Fruit fly (Drosophila melanogaster) whole organism, embryonic: ENCODE results near the gene Sil1.

Experiments
- Blimp-1 ChIP-seq: fragments of 200-800 bp; sonication (Bioruptor generic); optimal IDR thresholded peaks from 3 replicates; lab custom pipeline; 2018; ENCODE audit warnings: missing biosample characterization, missing genetic modification characterization, mild to moderate bottlenecking, moderate library complexity, missing genetic modification reagents
- C15 ChIP-seq: fragments of 200-800 bp; sonication (Bioruptor generic); IDR thresholded peaks from 3 replicates; pipeline ENCODE4 v1.3.6; 2022; ENCODE audit warnings: missing biosample characterization, missing genetic modification characterization
- CG12236 ChIP-seq: fragments of 200-800 bp; sonication (Bioruptor generic); optimal IDR thresholded peaks from 2 replicates; lab custom pipeline; 2016; ENCODE audit warnings: missing biosample characterization, missing genetic modification characterization
- CG13287 ChIP-seq: fragments of 200-800 bp; sonication (Bioruptor generic); IDR thresholded peaks from 2 replicates; pipeline ENCODE4 v1.3.6; 2022; ENCODE audit warnings: missing biosample characterization, missing genetic modification characterization; ENCODE audit not compliant: partially characterized antibody
- CG14014 ChIP-seq: fragments of 200-800 bp; sonication (Bioruptor generic); IDR thresholded peaks from 2 replicates; pipeline ENCODE4 v1.3.6; 2022; ENCODE audit warnings: missing biosample characterization, missing genetic modification characterization
- CG14667 ChIP-seq: fragments of 200-800 bp; sonication (Bioruptor generic); IDR thresholded peaks from 2 replicates; pipeline ENCODE4 v1.3.6; 2022; ENCODE audit warnings: missing biosample characterization, missing genetic modification characterization
- CG16863 ChIP-seq: fragments of 200-800 bp; sonication (Bioruptor generic); optimal IDR thresholded peaks from 3 replicates; lab custom pipeline; 2016; ENCODE audit warnings: missing biosample characterization, missing genetic modification characterization
- CG17328 ChIP-seq: fragments of 200-800 bp; sonication (Bioruptor generic); IDR thresholded peaks from 2 replicates; pipeline ENCODE4 v1.3.6; 2022; ENCODE audit warnings: missing biosample characterization, missing genetic modification characterization
- CG18262 ChIP-seq: fragments of 200-800 bp; optimal IDR thresholded peaks from 3 replicates; lab custom pipeline; 2019; ENCODE audit warnings: missing biosample characterization, mild to moderate bottlenecking, missing genetic modification characterization, moderate library complexity
- CG2129 ChIP-seq: fragments of 200-800 bp; sonication (Bioruptor generic); IDR thresholded peaks from 2 replicates; pipeline ENCODE4 v1.3.6; 2022; ENCODE audit warnings: missing biosample characterization, missing genetic modification characterization; ENCODE audit not compliant: partially characterized antibody
- CG3407 ChIP-seq: fragments of 200-800 bp; sonication (Bioruptor generic); optimal IDR thresholded peaks from 2 replicates; lab custom pipeline; 2018; ENCODE audit warnings: missing biosample characterization, mild to moderate bottlenecking, missing genetic modification characterization
- CG6791 ChIP-seq: fragments of 200-800 bp; sonication (Bioruptor generic); IDR thresholded peaks from 3 replicates; pipeline ENCODE4 v1.3.6; 2022; ENCODE audit warnings: missing biosample characterization, missing genetic modification characterization; ENCODE audit not compliant: partially characterized antibody
- CG7556 ChIP-seq: fragments of 200-800 bp; sonication (Bioruptor generic); optimal IDR thresholded peaks from 2 replicates; lab custom pipeline; 2017; ENCODE audit warnings: missing biosample characterization, mild to moderate bottlenecking, missing genetic modification characterization
- CG7745 ChIP-seq: fragments of 200-800 bp; sonication (Bioruptor generic); optimal IDR thresholded peaks from 2 replicates; lab custom pipeline; 2018; ENCODE audit warnings: missing biosample characterization, mild to moderate bottlenecking, missing genetic modification characterization, moderate library complexity
- CG8089 ChIP-seq: fragments of 200-800 bp; sonication (Bioruptor generic); optimal IDR thresholded peaks from 3 replicates; lab custom pipeline; 2016; ENCODE audit warnings: missing biosample characterization, missing genetic modification characterization
- CG8478 ChIP-seq: fragments of >200 bp; optimal IDR thresholded peaks from 2 replicates; lab custom pipeline; 2018
- CG9817 ChIP-seq: fragments of 200-800 bp; sonication (Bioruptor generic); optimal IDR thresholded peaks from 2 replicates; lab custom pipeline; 2018; ENCODE audit warnings: missing biosample characterization, mild to moderate bottlenecking, missing genetic modification characterization, moderate library complexity
- CG9932 ChIP-seq: fragments of 200-800 bp; sonication (Bioruptor generic); IDR thresholded peaks from 2 replicates; pipeline ENCODE4 v1.3.6; 2022; ENCODE audit warnings: missing biosample characterization, missing genetic modification characterization
- CrebB ChIP-seq: fragments of 200-800 bp; sonication (Bioruptor generic); optimal IDR thresholded peaks from 3 replicates; lab custom pipeline; 2018; ENCODE audit warnings: missing biosample characterization, mild to moderate bottlenecking, missing genetic modification characterization
- Dad ChIP-seq: fragments of 200-800 bp; sonication (Bioruptor generic); optimal IDR thresholded peaks from 3 replicates; lab custom pipeline; 2016; ENCODE audit warnings: missing biosample characterization, missing genetic modification characterization
- Dek ChIP-seq: fragments of 200-800 bp; sonication (Bioruptor generic); optimal IDR thresholded peaks from 3 replicates; lab custom pipeline; 2019; ENCODE audit warnings: missing biosample characterization, mild to moderate bottlenecking, missing genetic modification characterization, moderate library complexity
- Gsc ChIP-seq: fragments of 200-800 bp; sonication (Bioruptor generic); IDR thresholded peaks from 2 replicates; pipeline ENCODE4 v1.3.6; 2022; ENCODE audit warnings: missing biosample characterization, missing genetic modification characterization
- H2.0 ChIP-seq: fragments of 200-800 bp; sonication (Bioruptor generic); IDR thresholded peaks from 2 replicates; pipeline ENCODE4 v1.3.6; 2022; ENCODE audit warnings: missing biosample characterization, missing genetic modification characterization
- HLH4C ChIP-seq: fragments of 200-800 bp; sonication (Bioruptor generic); IDR thresholded peaks from 3 replicates; pipeline ENCODE4 v1.3.6; 2022; ENCODE audit warnings: missing biosample characterization, missing genetic modification characterization; ENCODE audit not compliant: partially characterized antibody
- Hmx ChIP-seq: fragments of 200-800 bp; sonication (Bioruptor generic); optimal IDR thresholded peaks from 2 replicates; lab custom pipeline; 2016; ENCODE audit warnings: missing biosample characterization, missing genetic modification characterization
- Hr3 ChIP-seq: fragments of 200-800 bp; sonication (Bioruptor generic); optimal IDR thresholded peaks from 3 replicates; lab custom pipeline; 2016; ENCODE audit warnings: missing biosample characterization, missing genetic modification characterization
- Hr78 ChIP-seq, 2 experiments: fragments of 200-800 bp in 1 of 2; fragments of >200 bp in 1 of 2; sonication (Bioruptor generic) in 1 of 2; optimal IDR thresholded peaks; 2 replicates each; lab custom pipeline; 2017 to 2019; ENCODE audit warnings: missing biosample characterization in 2 of 2, missing genetic modification characterization in 2 of 2, mild to moderate bottlenecking in 1 of 2, moderate library complexity in 1 of 2
- Jarid2 ChIP-seq: fragments of 200-800 bp; sonication (Bioruptor generic); optimal IDR thresholded peaks from 3 replicates; lab custom pipeline; 2017; ENCODE audit warnings: mild to moderate bottlenecking, missing biosample characterization, missing genetic modification reagents, missing genetic modification characterization
- Lhr ChIP-seq: fragments of 200-800 bp; sonication (Bioruptor generic); optimal IDR thresholded peaks from 3 replicates; lab custom pipeline; 2017; ENCODE audit warnings: mild to moderate bottlenecking, missing biosample characterization, missing genetic modification reagents, missing genetic modification characterization
- Max ChIP-seq: fragments of 200-800 bp; sonication (Bioruptor generic); optimal IDR thresholded peaks from 2 replicates; lab custom pipeline; 2016; ENCODE audit warnings: missing biosample characterization, mild to moderate bottlenecking, missing genetic modification characterization
- Myb ChIP-seq: fragments of 200-800 bp; sonication (Bioruptor generic); optimal IDR thresholded peaks from 2 replicates; lab custom pipeline; 2016; ENCODE audit warnings: missing biosample characterization, missing genetic modification characterization
- NK7.1 ChIP-seq: fragments of 200-800 bp; sonication (Bioruptor generic); optimal IDR thresholded peaks from 3 replicates; lab custom pipeline; 2016; ENCODE audit warnings: missing biosample characterization, missing genetic modification characterization
- YL-1 ChIP-seq: fragments of 200-800 bp; sonication (Bioruptor generic); optimal IDR thresholded peaks from 3 replicates; lab custom pipeline; 2017; ENCODE audit warnings: missing biosample characterization, mild to moderate bottlenecking, missing genetic modification characterization
- ac ChIP-seq: fragments of 200-800 bp; sonication (Bioruptor generic); optimal IDR thresholded peaks from 3 replicates; lab custom pipeline; 2017; ENCODE audit warnings: missing biosample characterization, mild to moderate bottlenecking, missing genetic modification characterization
- amos ChIP-seq: fragments of 200-800 bp; sonication (Bioruptor generic); IDR thresholded peaks from 2 replicates; pipeline ENCODE4 v1.3.6; 2022; ENCODE audit warnings: missing biosample characterization, missing genetic modification characterization; ENCODE audit not compliant: partially characterized antibody
- az2 ChIP-seq: fragments of 200-800 bp; sonication (Bioruptor generic); optimal IDR thresholded peaks from 3 replicates; lab custom pipeline; 2016; ENCODE audit warnings: missing biosample characterization, missing genetic modification characterization
- chn ChIP-seq: fragments of 200-800 bp; sonication (Bioruptor generic); optimal IDR thresholded peaks from 2 replicates; lab custom pipeline; 2016; ENCODE audit warnings: missing biosample characterization, missing genetic modification characterization
- corto ChIP-seq: fragments of 200-800 bp; sonication (Bioruptor generic); optimal IDR thresholded peaks from 2 replicates; lab custom pipeline; 2016; ENCODE audit warnings: missing biosample characterization, mild to moderate bottlenecking, missing genetic modification characterization, moderate library complexity
- dimm ChIP-seq: fragments of 200-800 bp; sonication (Bioruptor generic); IDR thresholded peaks from 2 replicates; pipeline ENCODE4 v1.3.6; 2022; ENCODE audit warnings: missing biosample characterization, missing genetic modification characterization
- exex ChIP-seq: fragments of 200-800 bp; sonication (Bioruptor generic); optimal IDR thresholded peaks from 4 replicates; lab custom pipeline; 2018; ENCODE audit warnings: missing biosample characterization, mild to moderate bottlenecking, missing genetic modification characterization, moderate library complexity
- grau ChIP-seq: fragments of 200-800 bp; optimal IDR thresholded peaks from 3 replicates; lab custom pipeline; 2019; ENCODE audit warnings: missing biosample characterization, mild to moderate bottlenecking, missing genetic modification characterization, moderate library complexity
- gsb-n ChIP-seq: fragments of 200-800 bp; sonication (Bioruptor generic); optimal IDR thresholded peaks from 3 replicates; lab custom pipeline; 2018; ENCODE audit warnings: missing biosample characterization, mild to moderate bottlenecking, missing genetic modification characterization
- hb ChIP-seq: fragments of 200-800 bp; sonication (Bioruptor generic); IDR thresholded peaks from 3 replicates; pipeline ENCODE4 v1.3.6; 2022; ENCODE audit warnings: missing biosample characterization, missing genetic modification characterization; ENCODE audit not compliant: partially characterized antibody
- insv ChIP-seq, 2 experiments: fragments of 200-800 bp; sonication (Bioruptor generic); optimal IDR thresholded peaks; 3 replicates each; lab custom pipeline; 2016 to 2018; ENCODE audit warnings: missing biosample characterization in 2 of 2, missing genetic modification characterization in 2 of 2
- ro ChIP-seq: fragments of 200-800 bp; sonication (Bioruptor generic); IDR thresholded peaks from 2 replicates; pipeline ENCODE4 v1.3.6; 2022; ENCODE audit warnings: missing biosample characterization, missing genetic modification characterization
- sc ChIP-seq, 3 experiments: fragments of >200 bp in 2 of 3; fragments of 200-800 bp in 1 of 3; sonication (Bioruptor generic) in 1 of 3; optimal IDR thresholded peaks; 2 replicates in 2 of 3; 3 replicates in 1 of 3; lab custom pipeline; 2017; ENCODE audit warnings: mild to moderate bottlenecking in 1 of 3, missing biosample characterization in 1 of 3, missing genetic modification characterization in 1 of 3, missing genetic modification reagents in 1 of 3
- schlank ChIP-seq: fragments of 200-800 bp; sonication (Bioruptor generic); optimal IDR thresholded peaks from 2 replicates; lab custom pipeline; 2018; ENCODE audit warnings: missing biosample characterization, mild to moderate bottlenecking, missing genetic modification characterization
- sens-2 ChIP-seq: fragments of 200-800 bp; sonication (Bioruptor generic); IDR thresholded peaks from 2 replicates; pipeline ENCODE4 v1.3.6; 2022; ENCODE audit warnings: missing biosample characterization, missing genetic modification characterization
- vfl ChIP-seq: fragments of 200-800 bp; sonication (Bioruptor generic); optimal IDR thresholded peaks from 2 replicates; lab custom pipeline; 2016; ENCODE audit warnings: missing biosample characterization, missing genetic modification characterization
- zen ChIP-seq: fragments of 200-800 bp; sonication (Bioruptor generic); optimal IDR thresholded peaks from 3 replicates; lab custom pipeline; 2018; ENCODE audit warnings: missing biosample characterization, mild to moderate bottlenecking, missing genetic modification characterization, moderate library complexity

The Sil1 gene

dm6 chr3R:25193726-25194204 is 41.6 kb downstream of the Sil1 start, which contains the start of gene lobo (continued):
- TF ChIP-seq CG13287 (GFP tag; lab: Robert Waterston, UW) (peak; percentile 34; the same call in 1 of the 2 replicates), amos (GFP tag; lab: Robert Waterston, UW) (peak; percentile 54), Max (GFP tag; lab: Kevin White, UChicago) (no peak), Hr78 (GFP tag; optimal IDR thresholded peaks at IDR 0.05; lab: Kevin White, UChicago) (no peak), Myb (GFP tag; lab: Kevin White, UChicago) (peak; percentile 98), CG8478 (peak; percentile 91), corto (GFP tag; lab: Kevin White, UChicago) (no peak), hb (GFP tag; lab: Robert Waterston, UW) (no peak), Dek (tag; lab: Kevin White, UChicago) (peak; percentile 47), chn (peak; percentile 8), Hmx (no peak), HLH4C (no peak), ac (GFP tag; lab: Kevin White, UChicago) (no peak), grau (peak; percentile 66), CG14667 (GFP tag; lab: Robert Waterston, UW) (no peak), CG8089 (GFP tag; lab: Kevin White, UChicago) (peak; percentile 69), CG9817 (tag; lab: Kevin White, UChicago) (peak; percentile 75), Jarid2 (GFP tag; lab: Kevin White, UChicago) (peak; percentile 51), gsb-n (tag; lab: Kevin White, UChicago) (peak; percentile 28), CG7556 (GFP tag; lab: Kevin White, UChicago) (peak; percentile 32), exex (tag; lab: Kevin White, UChicago) (no peak), Gsc (GFP tag; lab: Robert Waterston, UW) (no peak), Lhr (GFP tag; lab: Kevin White, UChicago) (peak; percentile 82), NK7.1 (GFP tag; lab: Kevin White, UChicago) (peak; percentile 69), sens-2 (peak; percentile 75), CG16863 (GFP tag; lab: Kevin White, UChicago) (peak; percentile 0), CrebB (tag; lab: Kevin White, UChicago) (peak; percentile 73), CG7745 (tag; lab: Kevin White, UChicago) (no peak), az2 (peak; percentile 35), CG12236 (GFP tag; lab: Kevin White, UChicago) (peak; percentile 56), CG17328 (GFP tag; lab: Robert Waterston, UW) (peak; percentile 78), Hr3 (GFP tag; lab: Kevin White, UChicago) (peak; percentile 65), C15 (GFP tag; lab: Robert Waterston, UW) (no peak), dimm (GFP tag; lab: Robert Waterston, UW) (peak; percentile 53; the same call in 1 of the 2 replicates), CG2129 (GFP tag; lab: Robert Waterston, UW) (no peak), Dad (GFP tag; lab: Kevin White, UChicago) (peak; percentile 30), YL-1 (GFP tag; lab: Kevin White, UChicago) (peak; percentile 4), vfl (GFP tag; lab: Kevin White, UChicago) (no peak), CG14014 (GFP tag; lab: Robert Waterston, UW) (peak; percentile 78), sc (optimal IDR thresholded peaks at IDR 0.05; lab: Kevin White, UChicago) (no peak), sc (GFP tag; optimal IDR thresholded peaks at IDR 0.05; lab: Kevin White, UChicago) (peak; percentile 35), insv (GFP tag; optimal IDR thresholded peaks at IDR 0.05; lab: Kevin White, UChicago) (peak; percentile 90 to 99), CG3407 (GFP tag; lab: Kevin White, UChicago) (peak; percentile 52), ro (no peak), H2.0 (GFP tag; lab: Robert Waterston, UW) (peak; percentile 54), zen (peak; percentile 83), CG6791 (no peak), CG9932 (GFP tag; lab: Robert Waterston, UW) (peak; percentile 81), CG18262 (tag; lab: Kevin White, UChicago) (no peak), schlank (tag; lab: Kevin White, UChicago) (peak; percentile 45), Blimp-1 (no peak)
